Worm (Caenorhabditis elegans): Measurements from ENCODE around the gene F42A6.2.
A peak's percentile ranks its signal among the peaks of the same experiment; 100 is the strongest.

The F42A6.2 gene

DNA sequence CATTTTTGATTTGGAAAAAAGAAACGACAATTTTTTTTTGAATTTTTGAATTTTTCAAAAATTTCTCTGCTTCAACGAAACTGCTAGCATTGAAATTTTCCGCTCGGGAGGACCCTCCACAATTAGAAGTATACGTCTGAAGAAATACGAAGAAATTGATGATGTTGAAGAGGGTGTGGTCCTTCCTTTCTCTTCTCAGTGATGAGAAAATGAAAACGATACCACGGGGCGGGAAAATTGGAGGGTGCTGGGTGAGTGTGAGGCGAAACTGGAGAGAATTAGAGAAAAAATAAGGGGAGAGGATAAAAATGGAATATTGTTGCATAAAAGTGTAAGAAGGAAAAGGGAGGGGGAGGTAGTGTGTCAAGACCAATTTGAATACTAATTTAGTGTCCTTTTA, 10.7 kb downstream of the F42A6.2 start:
- TF ChIP-seq unc-42 (tag; optimal IDR thresholded peaks at IDR 0.05) (peak; percentile 12), ceh-24 (tag; optimal IDR thresholded peaks at IDR 0.05) (no peak), pag-3 (tag; optimal IDR thresholded peaks at IDR 0.05; ENCODE audit: borderline replicate concordance) (no peak), sox-2 (GFP tag; IDR thresholded peaks at IDR 0.05) (no peak), madf-2 (tag; optimal IDR thresholded peaks at IDR 0.05) (no peak), ref-2 (tag; optimal IDR thresholded peaks at IDR 0.05) (peak; percentile 27)

DNA sequence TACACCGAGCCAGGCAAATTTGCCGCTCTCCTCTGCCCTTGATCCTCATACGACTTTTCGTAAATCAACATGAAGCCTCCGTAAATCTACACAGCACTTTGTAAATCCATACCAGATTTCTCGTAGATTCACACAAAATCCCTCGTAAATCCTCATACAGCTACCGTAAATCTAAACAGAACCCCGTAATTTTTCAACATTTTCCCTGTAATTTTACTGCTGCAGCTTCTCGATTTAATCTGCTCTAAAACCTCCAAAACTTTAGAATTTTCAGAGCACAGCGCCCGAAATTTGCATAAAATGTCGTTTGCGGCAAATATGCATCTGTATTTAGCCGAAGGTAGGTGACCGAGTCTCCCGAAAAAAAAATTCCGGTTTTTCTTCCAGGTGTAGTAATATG, 13.5 kb downstream of the F42A6.2 start, which contains the start of gene F42A6.1:
Gene F42A6.1, plus strand, starts transcription at position 301 of the 400 bp plus-strand sequence.
- no peak for TF ChIP-seq unc-42 (tag; optimal IDR thresholded peaks at IDR 0.05)
- no peak for TF ChIP-seq nfya-1 (tag; optimal IDR thresholded peaks at IDR 0.05)

DNA sequence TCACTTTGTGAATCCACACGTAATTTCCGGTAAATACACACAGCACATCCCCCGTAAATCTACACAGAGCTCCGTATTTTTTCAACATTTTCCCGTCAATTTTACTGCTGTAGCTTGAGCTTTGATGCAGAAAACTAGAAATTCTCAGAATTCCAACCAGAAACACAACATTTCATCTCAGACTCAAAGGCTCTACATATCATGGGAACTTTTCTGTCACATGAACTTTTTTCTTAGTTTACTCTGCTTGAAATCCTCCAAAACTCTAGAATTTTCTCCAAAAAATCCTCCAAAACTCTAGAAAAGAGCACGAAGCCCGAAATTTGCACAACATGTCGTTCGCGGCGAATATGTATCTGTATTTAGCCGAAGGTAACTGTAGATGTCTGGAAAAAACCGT, 22.0 kb downstream of the F42A6.2 start, which contains the start of gene Y55H10A.2:
Gene Y55H10A.2, plus strand, starts transcription at position 301 of the 400 bp plus-strand sequence.
- no peak for TF ChIP-seq unc-42 (tag; optimal IDR thresholded peaks at IDR 0.05)
- no peak for TF ChIP-seq T23F11.4 (GFP tag; optimal IDR thresholded peaks at IDR 0.05)
- no peak for TF ChIP-seq fax-1 (tag; optimal IDR thresholded peaks at IDR 0.05)
- TF ChIP-seq eyg-1 (tag; optimal IDR thresholded peaks at IDR 0.05), result no peak
- no peak for TF ChIP-seq ets-4 (tag; optimal IDR thresholded peaks at IDR 0.05)
- TF ChIP-seq C08G9.2 (tag; optimal IDR thresholded peaks at IDR 0.05), result no peak
- no peak for TF ChIP-seq gmeb-2 (tag; optimal IDR thresholded peaks at IDR 0.05)
- TF ChIP-seq ceh-22 (tag; optimal IDR thresholded peaks at IDR 0.05), result no peak
- TF ChIP-seq odd-2 (tag; optimal IDR thresholded peaks at IDR 0.05), result no peak
- no peak for TF ChIP-seq ceh-31 (tag; optimal IDR thresholded peaks at IDR 0.05)
- TF ChIP-seq nfya-1 (tag; optimal IDR thresholded peaks at IDR 0.05), result no peak
- TF ChIP-seq ama-1 (optimal IDR thresholded peaks at IDR 0.05), result no peak

DNA sequence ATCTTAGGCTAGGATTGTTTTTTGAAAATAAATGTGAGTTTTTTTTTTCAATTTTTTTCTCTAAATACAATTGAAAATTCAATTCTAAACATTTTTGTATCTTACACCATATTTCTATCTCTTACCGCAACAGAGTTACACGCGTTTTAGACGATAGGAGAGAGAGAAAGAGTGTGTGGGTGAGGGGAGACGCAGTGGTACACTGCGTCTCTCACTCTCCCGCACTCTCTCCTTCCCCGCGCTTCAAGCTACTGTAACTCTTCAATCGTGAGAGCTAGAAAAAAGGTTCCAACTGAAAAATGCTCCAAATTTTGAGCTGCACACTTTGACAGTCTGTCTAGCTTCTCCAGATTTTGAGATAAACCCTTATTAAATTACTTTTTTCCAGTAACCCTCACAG, 22.5 kb downstream of the F42A6.2 start:
- no peak for TF ChIP-seq pros-1 (tag; optimal IDR thresholded peaks at IDR 0.05)
- no peak for TF ChIP-seq pha-4 (tag; optimal IDR thresholded peaks at IDR 0.05)
- no peak for TF ChIP-seq lin-11 (tag; optimal IDR thresholded peaks at IDR 0.05)
- TF ChIP-seq ceh-22 (tag; optimal IDR thresholded peaks at IDR 0.05), result no peak
- TF ChIP-seq odd-2 (tag; optimal IDR thresholded peaks at IDR 0.05), result no peak
- no peak for TF ChIP-seq Y22D7AL.16 (tag; optimal IDR thresholded peaks at IDR 0.05)
- no peak for TF ChIP-seq ceh-18 (tag; optimal IDR thresholded peaks at IDR 0.05)
- no peak for TF ChIP-seq ceh-14 (tag; optimal IDR thresholded peaks at IDR 0.05)
- TF ChIP-seq hlh-6 (tag; optimal IDR thresholded peaks at IDR 0.05), result no peak
- no peak for TF ChIP-seq nhr-11 (tag; optimal IDR thresholded peaks at IDR 0.05)
- TF ChIP-seq ztf-16 (tag; optimal IDR thresholded peaks at IDR 0.05), result no peak
- no peak for TF ChIP-seq hlh-30 (tag; optimal IDR thresholded peaks at IDR 0.05; ENCODE audit: insufficient read depth)
- TF ChIP-seq ceh-24 (tag; optimal IDR thresholded peaks at IDR 0.05), result no peak
- no peak for TF ChIP-seq ceh-9 (tag; optimal IDR thresholded peaks at IDR 0.05)
- TF ChIP-seq ttx-3 (tag; optimal IDR thresholded peaks at IDR 0.05), result no peak
- no peak for TF ChIP-seq unc-55 (GFP tag; optimal IDR thresholded peaks at IDR 0.05)
- no peak for TF ChIP-seq T23F11.4 (GFP tag; optimal IDR thresholded peaks at IDR 0.05)
- no peak for TF ChIP-seq eyg-1 (tag; optimal IDR thresholded peaks at IDR 0.05)

DNA sequence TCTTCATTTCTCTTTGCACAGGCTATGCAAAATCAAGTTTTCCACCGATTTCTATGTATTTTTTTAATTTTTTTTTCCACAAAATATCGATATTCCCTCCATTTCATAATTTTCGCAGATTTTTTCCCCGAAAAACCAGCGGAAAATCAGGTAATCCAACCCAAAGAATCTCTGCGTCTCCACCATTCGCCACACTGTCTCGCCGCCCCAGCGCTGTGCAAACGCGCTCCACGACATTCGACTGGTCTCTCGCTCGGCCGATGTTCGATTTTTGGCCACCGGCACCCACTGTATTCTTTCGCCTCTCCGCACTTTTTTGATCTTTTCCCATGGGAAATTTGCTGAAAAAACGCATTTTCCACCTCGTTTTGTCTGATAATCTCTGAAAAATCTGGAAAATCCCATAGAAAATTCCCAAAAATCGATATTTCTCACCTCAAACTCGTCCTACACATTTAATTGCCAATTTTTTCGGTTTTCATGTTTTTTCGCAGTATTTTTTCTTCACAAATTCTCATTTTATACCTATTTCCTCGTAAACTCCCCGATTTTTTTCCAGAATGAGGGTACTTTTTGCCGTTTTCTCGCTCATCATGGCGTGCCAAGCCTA, 27.5 kb downstream of the F42A6.2 start, which contains the start of gene vha-19:
Gene vha-19, plus strand, starts transcription at position 560 of the 610 bp plus-strand sequence.
- peak; percentile 23 for TF ChIP-seq ceh-48 (tag; optimal IDR thresholded peaks at IDR 0.05)
- TF ChIP-seq pha-2 (tag; optimal IDR thresholded peaks at IDR 0.05), result no peak
- no peak for TF ChIP-seq fkh-10 (GFP tag; optimal IDR thresholded peaks at IDR 0.05)
- no peak for TF ChIP-seq eyg-1 (tag; optimal IDR thresholded peaks at IDR 0.05)
- no peak for TF ChIP-seq ceh-6 (GFP tag; optimal IDR thresholded peaks at IDR 0.05)
- TF ChIP-seq ceh-34 (tag; optimal IDR thresholded peaks at IDR 0.05), result peak; percentile 51
- no peak for TF ChIP-seq unc-86 (tag; optimal IDR thresholded peaks at IDR 0.05)
- TF ChIP-seq che-1 (tag; optimal IDR thresholded peaks at IDR 0.05), result no peak
- TF ChIP-seq pros-1 (tag; optimal IDR thresholded peaks at IDR 0.05), result no peak
- no peak for TF ChIP-seq ztf-16 (tag; optimal IDR thresholded peaks at IDR 0.05)
- TF ChIP-seq sdc-2 (tag; optimal IDR thresholded peaks at IDR 0.05), result no peak
- no peak for TF ChIP-seq dmd-4 (tag; optimal IDR thresholded peaks at IDR 0.05; ENCODE audit: borderline replicate concordance)
- no peak for TF ChIP-seq F13H6.1 (tag; optimal IDR thresholded peaks at IDR 0.05)
- TF ChIP-seq tbx-2 (tag; optimal IDR thresholded peaks at IDR 0.05), result no peak
- TF ChIP-seq mec-3 (tag; optimal IDR thresholded peaks at IDR 0.05; ENCODE audit: borderline replicate concordance), result no peak
- no peak for TF ChIP-seq ceh-18 (tag; optimal IDR thresholded peaks at IDR 0.05)
- TF ChIP-seq ama-1 (optimal IDR thresholded peaks at IDR 0.05), result no peak
- TF ChIP-seq pat-9 (tag; optimal IDR thresholded peaks at IDR 0.05), result no peak
- peak; percentile 14 for TF ChIP-seq ets-4 (tag; optimal IDR thresholded peaks at IDR 0.05)
- TF ChIP-seq fkh-6 (tag; optimal IDR thresholded peaks at IDR 0.05), result no peak
- no peak for TF ChIP-seq K09A11.1 (tag; optimal IDR thresholded peaks at IDR 0.05; ENCODE audit: insufficient read depth)
